Worm (Caenorhabditis elegans) whole organism, mixed stage, embryonic: ENCODE results near the gene F25B5.6.

ENCODE experiments used
- M03D4.4 ChIP-seq: sonication (generic microtip); optimal IDR thresholded peaks from 2 replicates; lab custom pipeline; 2017; ENCODE audit warnings: mild to moderate bottlenecking, missing genetic modification characterization, missing compliant biosample characterization
- bed-3 ChIP-seq: fragments of 200-800 bp; sonication (Bioruptor generic); optimal IDR thresholded peaks from 3 replicates; lab custom pipeline; 2018; ENCODE audit warnings: mild to moderate bottlenecking, missing genetic modification characterization, moderate library complexity, missing compliant biosample characterization
- blmp-1 ChIP-seq: fragments of 150-350 bp; optimal IDR thresholded peaks from 2 replicates; lab custom pipeline; 2014; ENCODE audit warnings: missing biosample characterization, missing genetic modification characterization
- ceh-39 ChIP-seq: fragments of 150-350 bp; optimal IDR thresholded peaks from 2 replicates; lab custom pipeline; 2014; ENCODE audit warnings: missing biosample characterization, missing genetic modification characterization
- ceh-43 ChIP-seq: fragments of 200-800 bp; sonication (Bioruptor generic); optimal IDR thresholded peaks from 2 replicates; lab custom pipeline; 2018; ENCODE audit warnings: mild to moderate bottlenecking, missing genetic modification characterization, moderate library complexity, missing compliant biosample characterization
- ceh-83 ChIP-seq: fragments of 200-800 bp; sonication (Bioruptor generic); optimal IDR thresholded peaks from 2 replicates; lab custom pipeline; 2018; ENCODE audit warnings: mild to moderate bottlenecking, missing genetic modification characterization, missing compliant biosample characterization
- ces-1 ChIP-seq: fragments of 150-350 bp; optimal IDR thresholded peaks from 2 replicates; lab custom pipeline; 2014; ENCODE audit warnings: missing biosample characterization, missing genetic modification reagents, missing genetic modification characterization
- cnd-1 ChIP-seq: fragments of 200-800 bp; sonication (Bioruptor generic); optimal IDR thresholded peaks from 2 replicates; lab custom pipeline; 2018; ENCODE audit warnings: mild to moderate bottlenecking, missing genetic modification characterization, missing compliant biosample characterization
- drap-1 ChIP-seq: fragments of 200-800 bp; sonication (Bioruptor generic); optimal IDR thresholded peaks from 3 replicates; lab custom pipeline; 2018; ENCODE audit warnings: mild to moderate bottlenecking, missing genetic modification characterization, missing compliant biosample characterization
- elt-1 ChIP-seq: sonication (generic microtip); optimal IDR thresholded peaks from 2 replicates; lab custom pipeline; 2017; ENCODE audit warnings: missing genetic modification characterization, mild to moderate bottlenecking, missing compliant biosample characterization, antibody characterized with exemption, moderate library complexity, borderline replicate concordance; ENCODE audit not compliant: insufficient read depth
- elt-3 ChIP-seq: fragments of 150-350 bp; optimal IDR thresholded peaks from 2 replicates; lab custom pipeline; 2014; ENCODE audit warnings: missing biosample characterization, missing genetic modification characterization
- flh-1 ChIP-seq: fragments of 200-800 bp; sonication (Bioruptor generic); optimal IDR thresholded peaks from 2 replicates; lab custom pipeline; 2018; ENCODE audit warnings: mild to moderate bottlenecking, missing genetic modification characterization, moderate library complexity, missing compliant biosample characterization
- ham-2 ChIP-seq: fragments of 200-800 bp; sonication (Bioruptor generic); optimal IDR thresholded peaks from 2 replicates; lab custom pipeline; 2018; ENCODE audit warnings: mild to moderate bottlenecking, missing genetic modification characterization, missing compliant biosample characterization
- hlh-1 ChIP-seq: fragments of 150-350 bp; optimal IDR thresholded peaks from 2 replicates; lab custom pipeline; 2014; ENCODE audit warnings: missing biosample characterization, missing genetic modification reagents, missing genetic modification characterization
- lin-13 ChIP-seq: fragments of 150-350 bp; optimal IDR thresholded peaks from 2 replicates; lab custom pipeline; 2014; ENCODE audit warnings: missing biosample characterization, missing genetic modification characterization
- lin-32 ChIP-seq: fragments of 200-800 bp; sonication (Bioruptor generic); optimal IDR thresholded peaks from 2 replicates; lab custom pipeline; 2018; ENCODE audit warnings: mild to moderate bottlenecking, missing genetic modification characterization, missing compliant biosample characterization
- lsy-2 ChIP-seq: fragments of 150-350 bp; optimal IDR thresholded peaks from 2 replicates; lab custom pipeline; 2014; ENCODE audit warnings: missing biosample characterization, missing genetic modification characterization
- mab-5 ChIP-seq: fragments of 150-350 bp; optimal IDR thresholded peaks from 2 replicates; lab custom pipeline; 2014; ENCODE audit warnings: missing biosample characterization, missing genetic modification characterization
- mep-1 ChIP-seq: fragments of 150-350 bp; optimal IDR thresholded peaks from 2 replicates; lab custom pipeline; 2017; ENCODE audit warnings: missing biosample characterization, missing genetic modification reagents, missing genetic modification characterization, inconsistent platforms
- mls-2 ChIP-seq: sonication (generic microtip); optimal IDR thresholded peaks from 2 replicates; lab custom pipeline; 2016; ENCODE audit warnings: mild to moderate bottlenecking, missing genetic modification characterization, moderate library complexity, missing compliant biosample characterization
- nhr-12 ChIP-seq: fragments of 150-350 bp; optimal IDR thresholded peaks from 2 replicates; lab custom pipeline; 2014; ENCODE audit warnings: missing biosample characterization, missing genetic modification characterization
- nhr-2 ChIP-seq: fragments of 150-350 bp; optimal IDR thresholded peaks from 2 replicates; lab custom pipeline; 2014; ENCODE audit warnings: missing biosample characterization, missing genetic modification characterization
- nhr-237 ChIP-seq: fragments of 150-350 bp; optimal IDR thresholded peaks from 2 replicates; lab custom pipeline; 2014; ENCODE audit warnings: missing biosample characterization, missing genetic modification characterization
- nhr-28 ChIP-seq: fragments of 150-350 bp; optimal IDR thresholded peaks from 2 replicates; lab custom pipeline; 2014; ENCODE audit warnings: missing biosample characterization, missing genetic modification characterization
- nhr-76 ChIP-seq: sonication (generic microtip); optimal IDR thresholded peaks from 2 replicates; lab custom pipeline; 2017; ENCODE audit warnings: missing biosample characterization, missing genetic modification characterization
- pha-4 ChIP-seq: fragments of 150-350 bp; optimal IDR thresholded peaks from 2 replicates; lab custom pipeline; 2018; ENCODE audit warnings: missing biosample characterization, missing genetic modification reagents, missing genetic modification characterization
- sem-2 ChIP-seq: fragments of 200-800 bp; sonication (Bioruptor generic); optimal IDR thresholded peaks from 2 replicates; lab custom pipeline; 2018; ENCODE audit warnings: mild to moderate bottlenecking, missing genetic modification characterization, missing compliant biosample characterization
- snpc-4 ChIP-seq: fragments of 150-350 bp; optimal IDR thresholded peaks from 2 replicates; lab custom pipeline; 2014; ENCODE audit warnings: missing biosample characterization, missing genetic modification characterization
- sptf-1 ChIP-seq: sonication (generic microtip); optimal IDR thresholded peaks from 2 replicates; lab custom pipeline; 2017; ENCODE audit warnings: mild to moderate bottlenecking, missing genetic modification characterization, moderate library complexity, missing compliant biosample characterization
- tbx-8 ChIP-seq: fragments of 200-800 bp; sonication (Bioruptor generic); optimal IDR thresholded peaks from 2 replicates; lab custom pipeline; 2018; ENCODE audit warnings: mild to moderate bottlenecking, missing genetic modification characterization, moderate library complexity, missing compliant biosample characterization
- unc-120 ChIP-seq: sonication (generic microtip); optimal IDR thresholded peaks from 2 replicates; lab custom pipeline; 2017; ENCODE audit warnings: missing genetic modification characterization, missing compliant biosample characterization; ENCODE audit not compliant: poor library complexity, severe bottlenecking
- unc-39 ChIP-seq: fragments of 150-350 bp; optimal IDR thresholded peaks from 2 replicates; lab custom pipeline; 2014; ENCODE audit warnings: missing biosample characterization, missing genetic modification characterization
- unc-62 ChIP-seq: fragments of 150-350 bp; optimal IDR thresholded peaks from 2 replicates; lab custom pipeline; 2014; ENCODE audit warnings: missing biosample characterization, missing genetic modification reagents, missing genetic modification characterization
- zip-8 ChIP-seq: fragments of 150-350 bp; optimal IDR thresholded peaks from 2 replicates; lab custom pipeline; 2014; ENCODE audit warnings: missing biosample characterization, missing genetic modification characterization
- ztf-11 ChIP-seq: fragments of 150-350 bp; optimal IDR thresholded peaks from 2 replicates; lab custom pipeline; 2014; ENCODE audit warnings: missing biosample characterization, missing genetic modification characterization

The F25B5.6 gene

DNA sequence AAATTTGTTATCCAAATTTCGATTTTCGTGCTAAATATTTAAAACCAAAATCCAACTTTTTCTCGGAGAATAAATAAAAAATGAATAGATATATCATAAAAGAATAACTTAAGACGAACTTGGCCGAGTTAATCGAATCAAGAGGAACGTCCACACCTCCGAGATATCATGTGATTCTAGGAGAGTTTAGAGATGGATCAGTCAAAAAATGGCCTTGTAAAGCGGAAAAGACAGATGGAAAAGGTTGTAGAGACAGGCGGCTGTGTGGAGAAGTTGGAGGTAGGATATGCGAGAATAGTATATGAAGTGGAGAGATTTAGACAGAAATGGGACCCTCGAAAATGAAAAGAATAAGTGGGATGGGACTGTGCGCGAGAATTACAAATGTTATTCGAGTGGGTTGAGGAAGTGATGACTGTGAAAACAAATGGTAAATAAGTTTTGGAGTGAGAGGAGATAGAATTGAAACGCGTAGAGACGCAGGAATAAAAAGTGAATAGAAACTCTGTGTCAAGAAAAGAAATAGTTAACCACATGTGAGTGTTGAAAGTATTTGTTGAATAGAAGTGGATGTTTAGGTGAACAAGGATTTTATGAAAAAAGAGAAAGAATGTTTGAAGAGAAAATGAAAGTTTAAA lies 34.3 kb upstream of the F25B5.6 start:
- peak; percentile 25 for TF ChIP-seq ham-2 (GFP tag; lab: Kevin White, UChicago)
- TF ChIP-seq sptf-1 = peak; percentile 17
- TF ChIP-seq pha-4 = peak; percentile 21
- no peak for TF ChIP-seq sem-2 (GFP tag; lab: Kevin White, UChicago)

DNA sequence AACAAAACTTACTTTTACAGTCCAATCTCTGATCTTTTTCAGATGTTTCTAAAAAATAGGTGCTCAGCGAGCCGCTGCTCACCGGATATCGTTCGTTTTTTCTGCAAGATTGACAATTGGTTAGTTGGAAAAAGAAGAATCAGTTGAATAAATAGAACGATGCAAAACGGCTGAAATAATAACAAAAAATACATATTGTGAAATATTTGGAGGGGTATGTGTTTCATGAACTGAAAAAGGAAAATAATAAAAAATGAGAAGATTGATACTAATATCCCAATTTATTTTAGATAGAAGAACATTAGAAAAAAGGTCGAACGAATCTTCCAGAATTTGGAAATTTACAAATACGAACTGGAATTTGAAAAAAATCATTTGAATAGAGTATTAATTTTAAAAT lies 33.5 kb upstream of the F25B5.6 start, which contains the start of gene frm-2:
frm-2 (minus strand) TSS at position 101 of the 400 bp plus-strand sequence.
- TF ChIP-seq flh-1 (GFP tag; lab: Kevin White, UChicago) (no peak), hlh-1 (tag; lab: Kevin White, UChicago) (no peak), mls-2 (no peak), nhr-12 (tag; lab: Kevin White, UChicago) (no peak), lsy-2 (tag; lab: Kevin White, UChicago) (no peak), unc-39 (tag; lab: Kevin White, UChicago) (no peak), ces-1 (GFP tag; lab: Kevin White, UChicago) (no peak), bed-3 (GFP tag; lab: Kevin White, UChicago) (no peak), zip-8 (no peak), pha-4 (no peak), elt-1 (tag; lab: Kevin White, UChicago) (no peak), cnd-1 (tag; lab: Kevin White, UChicago) (no peak), tbx-8 (GFP tag; lab: Kevin White, UChicago) (no peak), sptf-1 (no peak), nhr-237 (tag; lab: Kevin White, UChicago) (no peak), nhr-28 (no peak), mab-5 (tag; lab: Kevin White, UChicago) (no peak), drap-1 (GFP tag; lab: Kevin White, UChicago) (no peak)

DNA sequence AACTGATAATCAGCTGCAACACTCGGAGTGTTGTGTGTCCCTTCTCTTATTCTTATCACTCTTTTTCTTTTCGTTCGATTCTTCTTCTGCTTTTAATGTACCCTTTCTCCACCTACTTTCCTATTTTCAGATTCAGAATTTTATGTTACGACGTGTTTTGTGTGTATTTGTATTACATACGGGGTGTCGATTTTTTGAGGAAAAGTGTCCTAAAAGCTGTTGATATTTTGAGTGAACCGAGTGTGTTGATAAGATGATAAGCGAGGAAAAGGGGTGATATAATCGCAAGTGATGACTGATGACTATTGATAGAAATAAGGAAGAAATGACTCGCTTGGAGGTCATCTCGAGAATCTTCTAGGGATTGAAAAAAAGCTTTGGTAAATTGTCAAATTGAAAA lies 32.9 kb upstream of the F25B5.6 start:
- TF ChIP-seq ceh-83 (GFP tag; lab: Kevin White, UChicago) = no peak
- TF ChIP-seq, all 35 proteins: peak for 0

DNA sequence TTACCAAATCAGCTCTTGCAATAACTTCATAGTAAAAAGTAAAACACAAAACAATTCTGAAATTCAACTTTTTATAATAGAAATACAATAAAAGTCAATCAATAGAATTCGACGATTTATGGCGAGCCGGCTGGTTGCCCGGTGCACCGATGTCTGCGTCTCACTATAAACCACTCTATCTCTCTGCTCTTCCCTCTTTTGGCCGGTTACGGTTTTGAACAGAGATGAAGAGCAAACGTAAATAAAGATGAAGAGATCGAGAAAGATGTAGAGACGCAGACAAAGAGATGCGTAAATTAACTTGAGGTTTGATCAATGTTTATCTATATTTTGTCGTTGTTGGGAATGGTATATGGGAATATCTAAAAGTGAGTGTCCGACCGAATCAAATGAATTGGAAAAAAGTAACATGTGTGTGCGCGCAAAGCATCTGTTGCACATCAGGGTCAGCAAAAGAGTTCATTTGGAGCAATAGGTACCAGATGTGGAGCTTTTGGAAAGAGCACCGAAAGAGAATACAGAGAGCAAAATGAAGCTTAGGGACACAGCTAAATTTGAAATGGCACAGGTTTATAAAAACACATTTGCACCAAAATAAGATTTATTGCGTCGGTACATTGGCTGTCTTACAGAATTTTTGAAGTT lies 31.9 kb upstream of the F25B5.6 start:
- TF ChIP-seq nhr-2 (tag; lab: Kevin White, UChicago) = peak; percentile 84
- TF ChIP-seq pha-4 = peak; percentile 67
- TF ChIP-seq drap-1 (GFP tag; lab: Kevin White, UChicago) = no peak
- no peak for TF ChIP-seq elt-3
- TF ChIP-seq blmp-1 = no peak
- TF ChIP-seq sptf-1 = no peak
- no peak for TF ChIP-seq snpc-4 (tag; lab: Kevin White, UChicago)
- no peak for TF ChIP-seq ceh-43 (GFP tag; lab: Kevin White, UChicago)
- TF ChIP-seq ces-1 (GFP tag; lab: Kevin White, UChicago) = no peak
- TF ChIP-seq cnd-1 (tag; lab: Kevin White, UChicago) = no peak
- TF ChIP-seq ceh-83 (GFP tag; lab: Kevin White, UChicago) = no peak
- TF ChIP-seq M03D4.4 (tag; lab: Kevin White, UChicago) = peak; percentile 11
- peak; percentile 11 for TF ChIP-seq lin-32 (GFP tag; lab: Kevin White, UChicago)
- TF ChIP-seq lin-13 (tag; lab: Kevin White, UChicago) = no peak
- TF ChIP-seq ceh-39 (tag; lab: Kevin White, UChicago) = no peak
- TF ChIP-seq mep-1 (tag; lab: Kevin White, UChicago) = no peak
- no peak for TF ChIP-seq unc-120 (tag; lab: Kevin White, UChicago)
- TF ChIP-seq hlh-1 (tag; lab: Kevin White, UChicago) = peak; percentile 9
- TF ChIP-seq unc-62 (GFP tag; lab: Kevin White, UChicago) = no peak
- no peak for TF ChIP-seq nhr-76
- TF ChIP-seq flh-1 (GFP tag; lab: Kevin White, UChicago) = no peak
- TF ChIP-seq tbx-8 (GFP tag; lab: Kevin White, UChicago) = no peak
- no peak for TF ChIP-seq nhr-237 (tag; lab: Kevin White, UChicago)
- no peak for TF ChIP-seq ztf-11 (tag; lab: Kevin White, UChicago)
- no peak for TF ChIP-seq unc-39 (tag; lab: Kevin White, UChicago)
